Worm (Caenorhabditis elegans) whole organism, L3 larva: ENCODE data around the gene C08F11.1.

ENCODE experiments used
- ceh-82 ChIP-seq: fragments of 150-350 bp; optimal IDR thresholded peaks from 2 replicates; lab custom pipeline; 2014; ENCODE audit warnings: missing biosample characterization, missing genetic modification characterization
- snpc-4 ChIP-seq: fragments of 150-350 bp; optimal IDR thresholded peaks from 2 replicates; lab custom pipeline; 2014; ENCODE audit warnings: missing biosample characterization, missing genetic modification characterization

DNA sequence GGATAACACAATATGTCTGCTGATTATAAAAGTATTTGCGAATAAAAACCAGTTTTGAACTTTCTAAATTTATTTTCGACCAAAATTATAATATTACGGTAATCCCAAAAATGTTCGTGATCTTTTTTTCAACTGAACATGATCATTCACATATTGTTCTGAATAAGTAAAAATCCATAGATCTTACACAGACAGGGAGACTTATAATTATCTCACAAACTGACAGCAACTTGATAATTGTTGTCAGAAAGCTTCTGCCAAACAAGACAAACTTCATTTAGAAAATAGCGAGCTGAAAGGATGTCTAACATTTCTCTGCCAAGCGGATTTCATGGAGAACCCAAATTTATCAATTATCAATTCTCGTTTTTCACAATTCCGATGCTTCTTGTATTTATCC lies 2.8 kb downstream of the C08F11.1 start, which contains the start of gene sru-21:
- TF ChIP-seq ceh-82 (tag; lab: Kevin White, UChicago) (no peak), snpc-4 (tag; lab: Kevin White, UChicago) (no peak)
